Worm (Caenorhabditis elegans): ENCODE measurements around the gene Y94H6A.5.

Y94H6A.5 gene

ce11 chrIV:2709590-2710201 lies 5.9 kb upstream of the Y94H6A.5 start:
- TF ChIP-seq aly-1 (tag; optimal IDR thresholded peaks at IDR 0.05) (no peak), ets-7 (tag; optimal IDR thresholded peaks at IDR 0.05) (no peak), flt-1 (GFP tag; IDR thresholded peaks at IDR 0.05) (no peak), hnd-1 (tag; optimal IDR thresholded peaks at IDR 0.05) (no peak), sea-1 (GFP tag; conservative IDR thresholded peaks at IDR 0.05) (no peak), tra-4 (tag; optimal IDR thresholded peaks at IDR 0.05) (no peak), ceh-36 (tag; optimal IDR thresholded peaks at IDR 0.05) (no peak), ama-1 (optimal IDR thresholded peaks at IDR 0.05) (no peak), hmbx-1 (tag; optimal IDR thresholded peaks at IDR 0.05) (no peak), ceh-13 (GFP tag; optimal IDR thresholded peaks at IDR 0.05) (no peak), scrt-1 (GFP tag; IDR thresholded peaks at IDR 0.05) (no peak), B0310.2 (tag; optimal IDR thresholded peaks at IDR 0.05) (no peak), tbx-37 (GFP tag; conservative IDR thresholded peaks at IDR 0.05) (no peak), F13C5.2 (tag; optimal IDR thresholded peaks at IDR 0.05) (no peak), pes-1 (GFP tag; IDR thresholded peaks at IDR 0.05) (no peak), tbx-11 (GFP tag; IDR thresholded peaks at IDR 0.05) (no peak), hmg-4 (GFP tag; optimal IDR thresholded peaks at IDR 0.05) (no peak)

- TF ChIP-seq hmg-4 (GFP tag; optimal IDR thresholded peaks at IDR 0.05), result peak; percentile 24
- TF ChIP-seq F13C5.2 (tag; optimal IDR thresholded peaks at IDR 0.05), result peak; percentile 29
- TF ChIP-seq ets-7 (tag; optimal IDR thresholded peaks at IDR 0.05), result no peak
- no peak for TF ChIP-seq sea-1 (GFP tag; conservative IDR thresholded peaks at IDR 0.05)
Measured at ce11 chrIV:2708329-2708965, 4.7 kb upstream of the Y94H6A.5 start.

- TF ChIP-seq B0310.2 (tag; optimal IDR thresholded peaks at IDR 0.05) (no peak), ceh-36 (tag; optimal IDR thresholded peaks at IDR 0.05) (no peak), hnd-1 (tag; optimal IDR thresholded peaks at IDR 0.05) (no peak), hmbx-1 (tag; optimal IDR thresholded peaks at IDR 0.05) (no peak), tra-4 (tag; optimal IDR thresholded peaks at IDR 0.05) (no peak)
Measured at ce11 chrIV:2707012-2707411, 3.2 kb upstream of the Y94H6A.5 start, which contains the start of gene ubc-8. Gene ubc-8, minus strand, starts transcription at chrIV:2707238.

- no peak for TF ChIP-seq ama-1 (optimal IDR thresholded peaks at IDR 0.05)
- no peak for TF ChIP-seq B0310.2 (tag; optimal IDR thresholded peaks at IDR 0.05)
- no peak for TF ChIP-seq hnd-1 (tag; optimal IDR thresholded peaks at IDR 0.05)
- TF ChIP-seq flt-1 (GFP tag; IDR thresholded peaks at IDR 0.05), result no peak
- no peak for TF ChIP-seq ceh-36 (tag; optimal IDR thresholded peaks at IDR 0.05)
- TF ChIP-seq tra-4 (tag; optimal IDR thresholded peaks at IDR 0.05), result no peak
- TF ChIP-seq ceh-13 (GFP tag; optimal IDR thresholded peaks at IDR 0.05), result no peak
- no peak for TF ChIP-seq tbx-37 (GFP tag; conservative IDR thresholded peaks at IDR 0.05)
- TF ChIP-seq scrt-1 (GFP tag; IDR thresholded peaks at IDR 0.05), result no peak
- TF ChIP-seq F13C5.2 (tag; optimal IDR thresholded peaks at IDR 0.05), result no peak
- TF ChIP-seq aly-1 (tag; optimal IDR thresholded peaks at IDR 0.05), result no peak
- TF ChIP-seq hmbx-1 (tag; optimal IDR thresholded peaks at IDR 0.05), result no peak
- no peak for TF ChIP-seq sea-1 (GFP tag; conservative IDR thresholded peaks at IDR 0.05)
- TF ChIP-seq ets-7 (tag; optimal IDR thresholded peaks at IDR 0.05), result no peak
- TF ChIP-seq pes-1 (GFP tag; IDR thresholded peaks at IDR 0.05), result no peak
- TF ChIP-seq hmg-4 (GFP tag; optimal IDR thresholded peaks at IDR 0.05), result no peak
- TF ChIP-seq tbx-11 (GFP tag; IDR thresholded peaks at IDR 0.05), result no peak
Measured at ce11 chrIV:2705675-2706074, 1.9 kb upstream of the Y94H6A.5 start.

ce11 chrIV:2688716-2689307 lies 15.0 kb downstream of the Y94H6A.5 start, which contains the start of gene egrh-3:
Gene egrh-3, minus strand, starts transcription at chrIV:2688766.
- TF ChIP-seq ceh-13 (GFP tag; optimal IDR thresholded peaks at IDR 0.05) (no peak), hmbx-1 (tag; optimal IDR thresholded peaks at IDR 0.05) (no peak), F13C5.2 (tag; optimal IDR thresholded peaks at IDR 0.05) (no peak), tbx-11 (GFP tag; IDR thresholded peaks at IDR 0.05) (no peak), ets-7 (tag; optimal IDR thresholded peaks at IDR 0.05) (no peak), aly-1 (tag; optimal IDR thresholded peaks at IDR 0.05) (no peak), flt-1 (GFP tag; IDR thresholded peaks at IDR 0.05) (no peak), tbx-37 (GFP tag; conservative IDR thresholded peaks at IDR 0.05) (no peak), ceh-36 (tag; optimal IDR thresholded peaks at IDR 0.05) (no peak), scrt-1 (GFP tag; IDR thresholded peaks at IDR 0.05) (no peak), hmg-4 (GFP tag; optimal IDR thresholded peaks at IDR 0.05) (no peak), B0310.2 (tag; optimal IDR thresholded peaks at IDR 0.05) (no peak), tra-4 (tag; optimal IDR thresholded peaks at IDR 0.05) (no peak), ama-1 (optimal IDR thresholded peaks at IDR 0.05) (no peak), hnd-1 (tag; optimal IDR thresholded peaks at IDR 0.05) (no peak), pes-1 (GFP tag; IDR thresholded peaks at IDR 0.05) (no peak), sea-1 (GFP tag; conservative IDR thresholded peaks at IDR 0.05) (no peak)

ce11 chrIV:2680281-2680680 lies 23.5 kb downstream of the Y94H6A.5 start:
- TF ChIP-seq ceh-36 (tag; optimal IDR thresholded peaks at IDR 0.05) (no peak), scrt-1 (GFP tag; IDR thresholded peaks at IDR 0.05) (no peak), hnd-1 (tag; optimal IDR thresholded peaks at IDR 0.05) (no peak), ceh-13 (GFP tag; optimal IDR thresholded peaks at IDR 0.05) (no peak), tra-4 (tag; optimal IDR thresholded peaks at IDR 0.05) (no peak), aly-1 (tag; optimal IDR thresholded peaks at IDR 0.05) (no peak), pes-1 (GFP tag; IDR thresholded peaks at IDR 0.05) (no peak), ets-7 (tag; optimal IDR thresholded peaks at IDR 0.05) (no peak), tbx-11 (GFP tag; IDR thresholded peaks at IDR 0.05) (no peak), B0310.2 (tag; optimal IDR thresholded peaks at IDR 0.05) (no peak)

- TF ChIP-seq ceh-13 (GFP tag; optimal IDR thresholded peaks at IDR 0.05) (no peak), aly-1 (tag; optimal IDR thresholded peaks at IDR 0.05) (no peak), pes-1 (GFP tag; IDR thresholded peaks at IDR 0.05) (no peak), ets-7 (tag; optimal IDR thresholded peaks at IDR 0.05) (no peak), flt-1 (GFP tag; IDR thresholded peaks at IDR 0.05) (no peak), scrt-1 (GFP tag; IDR thresholded peaks at IDR 0.05) (no peak), F13C5.2 (tag; optimal IDR thresholded peaks at IDR 0.05) (no peak), ama-1 (optimal IDR thresholded peaks at IDR 0.05) (no peak), hnd-1 (tag; optimal IDR thresholded peaks at IDR 0.05) (no peak), ceh-36 (tag; optimal IDR thresholded peaks at IDR 0.05) (no peak), tbx-37 (GFP tag; conservative IDR thresholded peaks at IDR 0.05) (no peak), tbx-11 (GFP tag; IDR thresholded peaks at IDR 0.05) (no peak), hmbx-1 (tag; optimal IDR thresholded peaks at IDR 0.05) (no peak), hmg-4 (GFP tag; optimal IDR thresholded peaks at IDR 0.05) (no peak), sea-1 (GFP tag; conservative IDR thresholded peaks at IDR 0.05) (no peak), B0310.2 (tag; optimal IDR thresholded peaks at IDR 0.05) (no peak)
Measured at ce11 chrIV:2678152-2678551, 25.6 kb downstream of the Y94H6A.5 start.
